Fruit fly (Drosophila melanogaster): ENCODE results near the gene glu.
A peak's percentile ranks its signal among the peaks of the same experiment; 100 is the strongest.

DNA sequence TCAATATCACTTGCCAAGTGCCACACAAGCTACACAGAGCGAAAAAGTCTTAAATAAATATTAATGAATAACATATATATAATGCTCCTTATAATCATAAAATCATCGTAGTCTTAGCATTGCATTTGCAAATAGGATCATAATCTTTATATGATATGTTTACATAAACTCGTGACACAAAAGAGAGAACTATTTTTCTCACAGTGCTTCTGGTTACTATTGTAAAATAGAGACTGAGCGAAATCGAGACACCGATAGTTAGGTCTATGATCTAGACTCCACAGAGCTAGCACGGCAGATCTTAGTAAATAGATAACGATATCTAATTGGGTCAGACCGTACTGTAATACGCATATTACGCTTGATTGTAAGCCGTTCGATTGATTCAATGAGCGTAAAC is 28.5 kb downstream of the glu start:
- TF ChIP-seq CG17806 (tag; optimal IDR thresholded peaks at IDR 0.05) (no peak), CG34367 (tag; optimal IDR thresholded peaks at IDR 0.05) (no peak), CG32121 (GFP tag; IDR thresholded peaks at IDR 0.05) (no peak), CG15710 (tag; optimal IDR thresholded peaks at IDR 0.05) (no peak), Ets98B (GFP tag; IDR thresholded peaks at IDR 0.05) (no peak), EcR (GFP tag; optimal IDR thresholded peaks at IDR 0.05) (no peak), CG8301 (tag; optimal IDR thresholded peaks at IDR 0.05) (no peak), Pif1B (GFP tag; optimal IDR thresholded peaks at IDR 0.05) (peak; percentile 44), fd96Ca (GFP tag; IDR thresholded peaks at IDR 0.05) (no peak), gl (tag; optimal IDR thresholded peaks at IDR 0.05) (no peak), CG10348 (GFP tag; IDR thresholded peaks at IDR 0.05) (no peak; the same call in 1 of the 2 replicates), CG13204 (GFP tag; optimal IDR thresholded peaks at IDR 0.05) (no peak)
